Fruit fly (Drosophila melanogaster) Kc167 (cell line): ENCODE measurements around the gene Drs.

ENCODE experiments used
- Myc ChIP-seq: fragments of >200 bp; optimal IDR thresholded peaks from 2 replicates; lab custom pipeline; 2017; ENCODE audit warnings: missing external identifiers
- Sin3A ChIP-seq: fragments of >200 bp; optimal IDR thresholded peaks from 2 replicates; lab custom pipeline; 2018; ENCODE audit warnings: missing external identifiers
- h ChIP-seq: fragments of >200 bp; optimal IDR thresholded peaks from 3 replicates; lab custom pipeline; 2018; ENCODE audit warnings: missing external identifiers
- insv ChIP-seq: fragments of >200 bp; optimal IDR thresholded peaks from 3 replicates; lab custom pipeline; 2018; ENCODE audit warnings: missing external identifiers
- psq ChIP-seq: fragments of >200 bp; optimal IDR thresholded peaks from 2 replicates; lab custom pipeline; 2017; ENCODE audit warnings: missing external identifiers
- ttk ChIP-seq: sonication (Bioruptor generic); optimal IDR thresholded peaks from 2 replicates; lab custom pipeline; 2017; ENCODE audit warnings: missing external identifiers

Drs gene

dm6 chr3L:3352516-3352915 lies 16.8 kb upstream of the Drs start:
- TF ChIP-seq Sin3A (lab: Kevin White, UChicago) (no peak), psq (lab: Kevin White, UChicago) (no peak), Myc (lab: Kevin White, UChicago) (no peak), h (lab: Kevin White, UChicago) (no peak), ttk (lab: Kevin White, UChicago) (no peak), insv (lab: Kevin White, UChicago) (no peak)

DNA sequence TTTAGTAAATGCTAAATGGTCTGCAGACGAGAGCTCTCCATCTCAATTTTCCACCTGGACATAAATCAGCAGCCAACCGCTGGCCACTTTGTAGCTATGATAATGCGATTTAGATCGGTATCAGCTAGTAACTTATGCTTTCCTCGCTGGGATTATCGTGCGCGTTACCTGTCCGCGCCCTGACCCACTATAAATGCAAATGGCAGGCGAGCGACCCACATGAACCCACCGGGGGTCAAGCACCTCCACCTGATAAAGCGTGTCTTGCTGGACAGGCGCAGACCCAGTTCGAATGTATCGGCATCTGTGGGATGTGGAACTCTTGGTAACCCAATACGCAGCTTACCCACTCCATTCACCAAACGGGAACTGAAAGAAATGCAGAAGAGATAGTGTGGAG lies 16.1 kb upstream of the Drs start:
- TF ChIP-seq h (lab: Kevin White, UChicago): no peak
- no peak for TF ChIP-seq Myc (lab: Kevin White, UChicago)
- TF ChIP-seq insv (lab: Kevin White, UChicago): no peak
- no peak for TF ChIP-seq ttk (lab: Kevin White, UChicago)
- no peak for TF ChIP-seq Sin3A (lab: Kevin White, UChicago)
- no peak for TF ChIP-seq psq (lab: Kevin White, UChicago)

DNA sequence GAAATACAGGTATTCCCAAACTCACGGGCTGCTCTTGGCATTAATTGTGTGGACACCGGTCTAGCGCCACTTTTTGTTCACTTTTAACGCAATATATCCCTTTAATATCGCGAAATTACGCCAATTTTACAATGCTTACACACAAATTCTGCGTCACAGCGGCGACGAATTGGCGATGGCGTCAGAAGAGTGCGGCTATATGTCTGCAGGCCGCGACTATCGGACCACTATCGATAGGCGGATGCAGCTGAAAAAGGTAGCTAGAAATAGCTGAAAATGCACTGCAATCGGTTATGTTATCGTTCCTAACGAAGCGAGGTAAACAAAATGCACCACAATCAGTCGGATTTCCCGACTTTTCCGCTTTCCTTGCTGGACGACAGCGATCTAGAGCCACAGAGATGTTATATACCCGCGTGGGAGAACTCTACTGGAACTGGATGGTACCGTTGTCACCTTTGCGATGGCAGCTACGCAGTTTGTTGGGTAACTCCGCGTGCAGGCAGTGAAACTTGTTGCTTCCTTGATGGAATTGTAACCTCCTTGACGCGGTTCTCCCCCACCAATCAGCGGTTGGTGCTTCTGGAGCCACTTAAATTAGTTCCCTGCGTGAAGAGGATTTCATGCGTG lies 4.8 kb downstream of the Drs start, which contains the start of the genes Ythdc1 and CG12010:
TSS of gene Ythdc1 (minus strand) at position 177 of the 630 bp plus-strand sequence.
TSS of gene CG12010 (plus strand) at position 289 of the 630 bp plus-strand sequence.
- TF ChIP-seq psq (lab: Kevin White, UChicago) (no peak), Myc (lab: Kevin White, UChicago) (no peak), h (lab: Kevin White, UChicago) (peak; percentile 70), insv (lab: Kevin White, UChicago) (peak; percentile 75), ttk (lab: Kevin White, UChicago) (no peak)

DNA sequence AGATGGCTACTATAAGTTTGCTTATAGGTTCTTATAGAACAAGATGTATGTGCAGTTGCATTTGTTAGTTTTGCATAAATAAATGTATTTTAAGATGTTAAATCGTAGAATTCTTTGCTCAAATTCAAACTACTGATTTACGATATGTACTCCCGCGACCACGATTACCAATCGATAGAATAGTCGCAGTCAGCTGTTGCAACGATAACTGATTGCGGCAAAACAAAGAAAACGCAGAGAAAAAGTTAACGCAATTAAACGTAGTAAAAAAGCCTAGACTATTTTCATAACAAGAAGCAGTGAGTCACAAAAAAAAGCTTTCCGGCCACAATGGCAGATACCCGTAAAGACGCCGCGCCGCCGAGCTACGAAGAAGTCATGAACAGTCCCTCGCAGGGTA lies 7.2 kb downstream of the Drs start, which contains the start of gene CG12012:
TSS of gene CG12012 (plus strand) at position 207 of the 400 bp plus-strand sequence.
- no peak for TF ChIP-seq Sin3A (lab: Kevin White, UChicago)
- TF ChIP-seq insv (lab: Kevin White, UChicago): no peak
- no peak for TF ChIP-seq ttk (lab: Kevin White, UChicago)
- no peak for TF ChIP-seq Myc (lab: Kevin White, UChicago)
- no peak for TF ChIP-seq h (lab: Kevin White, UChicago)
- no peak for TF ChIP-seq psq (lab: Kevin White, UChicago)

dm6 chr3L:3377247-3377964 lies 8.1 kb downstream of the Drs start:
- TF ChIP-seq Myc (lab: Kevin White, UChicago): no peak
- TF ChIP-seq Sin3A (lab: Kevin White, UChicago): no peak
- TF ChIP-seq h (lab: Kevin White, UChicago): no peak
- no peak for TF ChIP-seq psq (lab: Kevin White, UChicago)
- TF ChIP-seq ttk (lab: Kevin White, UChicago): no peak
- no peak for TF ChIP-seq insv (lab: Kevin White, UChicago)

DNA sequence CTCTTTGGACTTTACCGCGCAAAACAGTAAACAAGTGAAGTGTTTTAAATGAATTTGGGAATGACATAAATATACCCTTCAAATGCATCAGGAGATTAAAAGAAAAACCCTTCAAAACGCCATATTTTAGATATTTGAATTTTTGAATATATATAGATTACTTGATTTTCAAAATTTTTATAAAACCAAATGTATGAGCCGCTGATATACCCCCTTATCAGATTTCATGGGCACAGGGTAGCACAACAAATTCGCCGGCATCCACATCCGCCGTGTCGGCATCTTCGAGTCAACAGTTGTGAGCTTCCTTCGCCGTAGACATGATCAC lies 8.6 kb downstream of the Drs start, which contains the start of gene Ids:
TSS of gene Ids (plus strand) at position 304 of the 328 bp plus-strand sequence.
- no peak for TF ChIP-seq Sin3A (lab: Kevin White, UChicago)
- TF ChIP-seq psq (lab: Kevin White, UChicago): no peak
- no peak for TF ChIP-seq insv (lab: Kevin White, UChicago)
- TF ChIP-seq h (lab: Kevin White, UChicago): no peak
- TF ChIP-seq Myc (lab: Kevin White, UChicago): no peak
- TF ChIP-seq ttk (lab: Kevin White, UChicago): no peak

dm6 chr3L:3380225-3381043 lies 11.1 kb downstream of the Drs start:
- TF ChIP-seq Myc (lab: Kevin White, UChicago) (no peak), ttk (lab: Kevin White, UChicago) (no peak), h (lab: Kevin White, UChicago) (no peak), insv (lab: Kevin White, UChicago) (no peak), Sin3A (lab: Kevin White, UChicago) (no peak), psq (lab: Kevin White, UChicago) (no peak)

DNA sequence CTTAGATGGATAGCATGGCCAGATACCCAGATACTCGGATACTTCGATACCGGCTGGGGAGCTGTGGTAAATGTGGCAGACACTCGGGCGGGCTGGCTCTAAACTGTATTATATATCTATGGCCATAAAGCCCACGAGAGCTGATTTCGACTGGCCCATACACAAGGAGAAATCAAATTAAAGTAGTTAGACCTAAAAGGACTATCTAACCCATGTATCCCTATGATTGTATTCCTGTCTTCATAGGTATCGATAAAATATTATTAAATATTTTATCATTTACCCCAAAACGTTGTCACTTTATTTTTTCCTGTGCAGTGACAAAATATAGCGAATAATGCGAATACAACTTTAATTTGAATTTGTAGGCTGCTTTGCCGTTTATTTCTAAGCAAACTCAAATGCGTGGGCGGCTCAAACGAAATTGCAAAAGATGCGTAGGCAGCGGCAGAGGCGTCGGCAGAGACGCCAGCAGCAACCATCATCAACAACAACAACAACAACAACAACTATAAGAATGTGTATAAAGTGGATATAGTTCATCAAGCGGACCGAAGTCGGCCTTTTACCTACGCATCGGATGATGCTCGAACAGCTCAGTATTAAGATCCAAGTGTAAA lies 12.6 kb downstream of the Drs start:
- TF ChIP-seq Myc (lab: Kevin White, UChicago) (no peak), ttk (lab: Kevin White, UChicago) (no peak), h (lab: Kevin White, UChicago) (no peak), psq (lab: Kevin White, UChicago) (no peak), insv (lab: Kevin White, UChicago) (no peak), Sin3A (lab: Kevin White, UChicago) (no peak)

DNA sequence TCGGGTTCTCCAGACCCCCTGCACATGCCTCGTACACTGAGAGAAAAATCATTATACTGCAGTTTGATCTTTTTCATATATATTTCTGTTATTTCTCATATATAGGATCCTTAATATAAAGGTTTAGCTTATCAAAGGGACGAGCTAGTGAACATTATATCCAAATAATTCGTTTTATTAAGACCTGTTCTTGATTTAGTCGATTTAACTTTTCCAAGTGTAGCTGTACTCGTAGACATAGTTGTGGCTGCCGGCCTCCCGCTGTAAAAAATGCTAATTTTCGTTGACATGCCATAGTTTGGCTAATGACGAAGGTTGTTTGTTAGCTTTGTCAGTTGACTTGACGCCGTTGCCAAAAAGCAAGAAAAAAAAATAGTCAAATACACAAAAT lies 13.1 kb downstream of the Drs start:
- TF ChIP-seq Myc (lab: Kevin White, UChicago) (no peak), psq (lab: Kevin White, UChicago) (no peak), h (lab: Kevin White, UChicago) (no peak), Sin3A (lab: Kevin White, UChicago) (no peak), ttk (lab: Kevin White, UChicago) (no peak), insv (lab: Kevin White, UChicago) (no peak)

DNA sequence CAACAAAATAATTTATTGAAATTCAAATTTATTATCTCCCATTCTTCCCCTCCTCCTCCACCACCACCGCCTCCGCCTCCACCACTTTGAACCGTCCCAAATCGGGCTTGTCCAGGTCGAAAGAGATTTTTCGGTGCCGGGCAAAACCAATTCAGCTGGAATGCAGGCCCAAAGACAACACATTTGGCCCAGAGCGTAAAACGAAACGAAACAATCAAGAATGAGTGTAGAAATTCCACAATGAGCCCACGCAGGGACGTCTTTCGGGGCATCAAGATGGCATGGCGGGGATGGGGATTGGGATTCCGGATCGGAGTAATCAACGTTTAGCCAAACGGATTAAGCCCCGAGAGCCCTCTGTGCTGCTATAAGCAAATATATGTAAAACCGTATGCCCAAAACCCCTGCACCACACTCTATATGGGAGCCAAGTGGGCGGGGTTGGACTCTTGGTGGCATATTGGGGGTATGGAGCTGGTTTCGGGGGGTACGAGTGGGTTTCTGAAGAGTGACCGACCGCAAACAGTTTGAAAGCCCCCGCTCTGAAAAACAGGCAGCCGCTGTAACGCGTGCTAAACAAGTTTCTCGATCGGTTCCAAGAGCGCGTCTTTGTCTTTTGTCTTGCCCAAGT lies 14.7 kb downstream of the Drs start:
- TF ChIP-seq Sin3A (lab: Kevin White, UChicago) (no peak), psq (lab: Kevin White, UChicago) (no peak), Myc (lab: Kevin White, UChicago) (no peak), ttk (lab: Kevin White, UChicago) (no peak), insv (lab: Kevin White, UChicago) (no peak), h (lab: Kevin White, UChicago) (no peak)
